Worm (Caenorhabditis elegans): ENCODE data around the gene swan-1.

Gene swan-1

DNA sequence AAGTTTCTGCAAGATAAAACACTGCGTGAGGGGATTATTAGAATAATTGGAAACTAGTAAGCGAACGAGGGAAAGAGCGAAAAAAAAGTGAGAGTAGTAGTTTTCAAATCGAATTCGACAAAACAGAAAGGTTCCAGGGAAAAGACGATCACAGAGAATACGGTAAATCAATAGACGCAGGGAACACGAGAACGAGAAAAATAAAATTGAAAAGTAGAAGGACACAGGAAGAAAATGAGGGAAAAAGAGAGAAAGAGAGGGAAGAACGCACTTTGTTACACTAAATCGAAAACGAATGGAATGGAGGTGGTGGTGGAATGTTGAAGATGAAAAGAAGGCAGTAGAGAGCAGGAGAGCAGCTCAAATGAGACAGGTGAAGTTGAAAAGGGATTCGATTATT, at the start of gene swan-1:
TSS of gene swan-1 (minus strand) at position 6 of the 400 bp plus-strand sequence.
- TF ChIP-seq tab-1 (GFP tag; IDR thresholded peaks at IDR 0.05) (no peak), klf-2 (GFP tag; conservative IDR thresholded peaks at IDR 0.05) (no peak), ztf-29 (GFP tag; IDR thresholded peaks at IDR 0.05) (no peak), T22C8.4 (GFP tag; IDR thresholded peaks at IDR 0.05) (no peak), ref-1 (GFP tag; conservative IDR thresholded peaks at IDR 0.05) (no peak), flt-1 (GFP tag; IDR thresholded peaks at IDR 0.05) (no peak), cog-1 (tag; optimal IDR thresholded peaks at IDR 0.05) (no peak), ztf-23 (GFP tag; IDR thresholded peaks at IDR 0.05) (no peak), med-1 (GFP tag; optimal IDR thresholded peaks at IDR 0.05; ENCODE audit: insufficient read depth) (no peak)

DNA sequence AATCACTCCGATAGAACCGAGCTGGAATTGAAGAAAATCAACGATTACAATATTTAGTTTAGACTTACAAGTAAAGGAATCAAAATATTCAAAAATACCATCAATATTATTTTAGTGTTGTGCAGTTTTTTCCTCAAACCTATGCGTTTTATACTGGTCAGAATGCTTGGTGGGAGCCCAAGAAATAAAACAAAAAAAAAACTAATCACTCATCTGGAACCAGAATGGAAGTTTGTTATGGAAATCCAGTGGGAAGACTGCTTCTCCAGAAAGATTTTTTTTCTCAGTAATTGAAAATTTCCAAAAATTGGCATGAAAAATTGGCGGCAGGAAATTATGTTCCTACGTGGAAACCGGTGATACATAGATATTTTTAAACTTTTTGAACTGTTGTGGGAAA, 49.3 kb upstream of the swan-1 start, which contains the start of gene srx-134:
TSS of gene srx-134 (minus strand) at position 101 of the 400 bp plus-strand sequence.
- no peak for TF ChIP-seq med-1 (GFP tag; optimal IDR thresholded peaks at IDR 0.05; ENCODE audit: insufficient read depth)
- TF ChIP-seq tab-1 (GFP tag; IDR thresholded peaks at IDR 0.05): no peak
- TF ChIP-seq T22C8.4 (GFP tag; IDR thresholded peaks at IDR 0.05): no peak
- TF ChIP-seq cog-1 (tag; optimal IDR thresholded peaks at IDR 0.05): no peak
- no peak for TF ChIP-seq klf-2 (GFP tag; conservative IDR thresholded peaks at IDR 0.05)
- TF ChIP-seq flt-1 (GFP tag; IDR thresholded peaks at IDR 0.05): no peak
- TF ChIP-seq ref-1 (GFP tag; conservative IDR thresholded peaks at IDR 0.05): no peak
- TF ChIP-seq ztf-29 (GFP tag; IDR thresholded peaks at IDR 0.05): no peak
- TF ChIP-seq ztf-23 (GFP tag; IDR thresholded peaks at IDR 0.05): no peak

DNA sequence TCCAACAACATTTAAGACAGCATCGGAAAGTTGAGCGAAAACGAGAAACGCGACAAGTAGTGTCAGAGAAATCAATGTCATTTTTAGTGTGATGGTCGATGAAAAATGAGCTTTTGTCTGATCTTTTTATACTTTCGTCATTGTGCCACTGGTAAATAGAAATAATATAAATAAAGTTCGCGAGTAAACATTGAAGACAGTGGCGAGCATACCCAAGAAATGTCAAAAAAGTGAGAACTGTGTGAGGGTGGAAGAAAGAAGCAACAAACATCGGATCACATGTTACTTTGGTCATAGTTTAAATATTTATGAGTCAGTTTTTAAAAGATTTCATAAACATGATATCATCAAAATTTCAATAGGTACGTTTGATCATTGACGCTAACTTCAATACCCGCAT, 47.3 kb upstream of the swan-1 start, which contains the start of gene ttr-21:
TSS of gene ttr-21 (minus strand) at position 100 of the 400 bp plus-strand sequence.
- TF ChIP-seq flt-1 (GFP tag; IDR thresholded peaks at IDR 0.05): no peak
- TF ChIP-seq ztf-23 (GFP tag; IDR thresholded peaks at IDR 0.05): no peak
- no peak for TF ChIP-seq klf-2 (GFP tag; conservative IDR thresholded peaks at IDR 0.05)
- no peak for TF ChIP-seq ref-1 (GFP tag; conservative IDR thresholded peaks at IDR 0.05)
- no peak for TF ChIP-seq tab-1 (GFP tag; IDR thresholded peaks at IDR 0.05)
- TF ChIP-seq ztf-29 (GFP tag; IDR thresholded peaks at IDR 0.05): no peak

DNA sequence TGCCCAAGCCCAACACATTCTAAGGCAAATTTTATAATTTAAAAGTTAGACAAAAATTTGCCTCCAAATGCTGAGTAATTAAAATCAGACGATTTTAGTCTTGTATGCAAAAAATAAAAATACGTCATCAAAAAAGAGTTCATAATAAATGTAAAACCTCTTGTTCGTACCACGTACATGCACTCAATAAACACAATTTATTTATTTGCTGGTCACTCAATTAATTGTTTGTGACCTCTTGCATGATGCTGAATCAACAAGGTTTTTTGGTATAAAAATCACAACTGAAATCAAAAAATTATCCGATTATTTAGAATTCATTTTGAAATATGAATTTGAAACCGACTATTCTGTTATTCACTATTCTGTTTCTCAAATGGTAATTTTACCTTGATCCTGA, 43.1 kb upstream of the swan-1 start, which contains the start of gene hpx-2:
TSS of gene hpx-2 (plus strand) at position 301 of the 400 bp plus-strand sequence.
- no peak for TF ChIP-seq tab-1 (GFP tag; IDR thresholded peaks at IDR 0.05)
- TF ChIP-seq flt-1 (GFP tag; IDR thresholded peaks at IDR 0.05): no peak
- TF ChIP-seq klf-2 (GFP tag; conservative IDR thresholded peaks at IDR 0.05): no peak

DNA sequence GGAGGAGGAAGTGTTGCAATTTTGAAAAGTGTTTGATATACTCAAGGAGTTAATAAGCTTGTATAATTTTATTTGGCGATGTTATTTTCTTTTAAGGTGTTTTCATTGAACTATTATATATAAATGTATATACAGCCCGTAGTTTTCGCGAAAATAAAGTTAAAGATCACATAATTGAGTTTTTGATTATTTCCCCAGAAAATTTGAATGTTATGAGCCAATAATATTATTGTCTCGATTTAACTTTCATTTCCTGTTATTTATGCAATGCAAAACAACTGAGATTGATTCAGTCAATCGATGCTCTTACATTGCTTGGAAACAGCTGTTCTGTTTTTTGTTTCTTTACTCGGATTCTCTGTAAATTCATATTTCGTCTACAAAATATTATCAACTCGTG, 41.3 kb upstream of the swan-1 start, which contains the start of gene srx-133:
TSS of gene srx-133 (plus strand) at position 301 of the 400 bp plus-strand sequence.
- no peak for TF ChIP-seq klf-2 (GFP tag; conservative IDR thresholded peaks at IDR 0.05)
- TF ChIP-seq T22C8.4 (GFP tag; IDR thresholded peaks at IDR 0.05): no peak
- no peak for TF ChIP-seq med-1 (GFP tag; optimal IDR thresholded peaks at IDR 0.05; ENCODE audit: insufficient read depth)
- TF ChIP-seq ztf-23 (GFP tag; IDR thresholded peaks at IDR 0.05): no peak
- no peak for TF ChIP-seq ref-1 (GFP tag; conservative IDR thresholded peaks at IDR 0.05)
- no peak for TF ChIP-seq cog-1 (tag; optimal IDR thresholded peaks at IDR 0.05)
- TF ChIP-seq tab-1 (GFP tag; IDR thresholded peaks at IDR 0.05): no peak
- TF ChIP-seq flt-1 (GFP tag; IDR thresholded peaks at IDR 0.05): no peak

DNA sequence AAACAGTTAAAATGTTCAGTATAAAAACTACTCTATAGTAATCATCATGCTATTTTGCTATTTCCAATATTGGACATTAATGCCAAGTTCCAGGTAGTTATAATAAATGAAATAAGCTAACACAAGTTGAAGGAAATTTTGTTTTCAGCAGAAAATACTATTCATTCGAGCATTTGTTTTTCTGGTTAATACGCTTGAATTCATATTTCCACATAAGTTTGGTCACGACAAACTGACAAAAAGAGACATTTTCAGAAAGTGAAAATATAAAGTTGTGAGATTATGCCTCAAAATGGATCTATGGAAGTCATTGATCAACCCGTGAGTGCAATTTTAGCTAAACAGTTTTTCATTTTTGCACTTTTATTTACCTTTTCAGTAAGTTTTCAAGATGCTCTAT, 38.1 kb upstream of the swan-1 start, which contains the start of gene srx-131:
TSS of gene srx-131 (plus strand) at position 301 of the 400 bp plus-strand sequence.
- TF ChIP-seq ztf-23 (GFP tag; IDR thresholded peaks at IDR 0.05) (no peak), cog-1 (tag; optimal IDR thresholded peaks at IDR 0.05) (no peak), T22C8.4 (GFP tag; IDR thresholded peaks at IDR 0.05) (no peak), tab-1 (GFP tag; IDR thresholded peaks at IDR 0.05) (no peak), klf-2 (GFP tag; conservative IDR thresholded peaks at IDR 0.05) (no peak), ztf-29 (GFP tag; IDR thresholded peaks at IDR 0.05) (no peak), med-1 (GFP tag; optimal IDR thresholded peaks at IDR 0.05; ENCODE audit: insufficient read depth) (no peak)

DNA sequence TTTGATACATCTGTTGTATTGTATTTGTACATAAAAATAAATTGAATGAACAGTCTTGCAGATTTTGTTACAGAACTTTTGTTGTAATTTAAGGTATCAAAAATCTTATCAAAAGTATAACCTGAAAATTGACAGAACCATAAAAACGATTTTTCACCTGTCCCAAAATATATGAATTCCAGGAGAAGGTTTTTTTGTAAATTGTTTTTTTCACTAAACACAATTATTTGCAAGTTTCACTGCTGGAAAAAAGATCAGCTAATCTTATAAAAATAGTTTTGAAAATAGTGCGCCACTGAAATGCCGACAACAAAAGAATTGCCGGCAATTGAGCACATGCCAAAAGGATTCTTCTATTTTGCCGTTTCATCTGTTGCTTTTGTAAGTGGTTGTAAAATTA, 36.1 kb upstream of the swan-1 start, which contains the start of gene srx-130:
TSS of gene srx-130 (plus strand) at position 301 of the 400 bp plus-strand sequence.
- TF ChIP-seq klf-2 (GFP tag; conservative IDR thresholded peaks at IDR 0.05) (no peak), flt-1 (GFP tag; IDR thresholded peaks at IDR 0.05) (no peak), T22C8.4 (GFP tag; IDR thresholded peaks at IDR 0.05) (no peak), ref-1 (GFP tag; conservative IDR thresholded peaks at IDR 0.05) (no peak), med-1 (GFP tag; optimal IDR thresholded peaks at IDR 0.05; ENCODE audit: insufficient read depth) (no peak), cog-1 (tag; optimal IDR thresholded peaks at IDR 0.05) (no peak), ztf-23 (GFP tag; IDR thresholded peaks at IDR 0.05) (no peak)

DNA sequence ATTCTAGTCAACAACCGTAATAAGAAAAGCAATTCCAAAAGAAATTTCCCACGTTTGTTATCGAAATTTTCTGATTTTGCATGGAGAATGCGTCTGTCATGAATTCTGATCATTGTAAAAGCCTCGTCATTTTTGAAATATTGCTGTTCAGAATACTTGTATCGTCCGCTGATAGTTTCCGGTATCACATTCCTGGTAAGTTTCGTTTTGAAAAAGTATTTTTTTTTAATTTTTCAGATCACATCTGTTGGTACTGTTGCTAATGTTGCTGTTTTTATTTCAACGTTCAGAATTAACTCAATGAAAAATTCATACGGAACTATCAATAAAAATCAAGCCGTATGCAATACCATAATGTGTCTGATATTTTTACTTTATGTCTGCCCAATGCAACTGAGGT, 33.9 kb upstream of the swan-1 start, which contains the start of gene srx-17:
TSS of gene srx-17 (plus strand) at position 301 of the 400 bp plus-strand sequence.
- TF ChIP-seq ref-1 (GFP tag; conservative IDR thresholded peaks at IDR 0.05): no peak
- no peak for TF ChIP-seq ztf-29 (GFP tag; IDR thresholded peaks at IDR 0.05)
- TF ChIP-seq cog-1 (tag; optimal IDR thresholded peaks at IDR 0.05): no peak
- no peak for TF ChIP-seq ztf-23 (GFP tag; IDR thresholded peaks at IDR 0.05)
- no peak for TF ChIP-seq tab-1 (GFP tag; IDR thresholded peaks at IDR 0.05)
- TF ChIP-seq flt-1 (GFP tag; IDR thresholded peaks at IDR 0.05): no peak
- TF ChIP-seq med-1 (GFP tag; optimal IDR thresholded peaks at IDR 0.05; ENCODE audit: insufficient read depth): no peak
- no peak for TF ChIP-seq T22C8.4 (GFP tag; IDR thresholded peaks at IDR 0.05)
- no peak for TF ChIP-seq klf-2 (GFP tag; conservative IDR thresholded peaks at IDR 0.05)

DNA sequence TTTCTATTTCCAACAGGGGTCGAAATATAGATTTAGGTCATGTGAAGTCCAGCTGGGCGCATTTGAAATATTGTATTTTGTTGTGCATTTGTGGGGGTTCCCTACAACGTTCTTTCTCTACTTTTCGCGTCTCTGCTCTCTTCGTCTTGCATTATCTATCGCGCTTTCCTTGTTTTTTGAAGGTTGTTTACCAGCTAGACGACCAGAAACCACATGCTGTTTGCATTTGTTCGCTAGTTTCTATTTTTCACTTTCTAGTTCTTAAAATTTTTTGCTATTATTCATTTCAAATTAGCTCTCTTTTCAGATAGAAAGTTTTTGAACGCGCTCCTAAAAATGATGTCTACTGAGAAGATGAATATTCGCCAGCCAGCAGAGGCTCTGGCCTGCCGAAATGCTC, 32.4 kb upstream of the swan-1 start, which contains the start of gene F55B12.10:
TSS of gene F55B12.10 (plus strand) at position 301 of the 400 bp plus-strand sequence.
- TF ChIP-seq med-1 (GFP tag; optimal IDR thresholded peaks at IDR 0.05; ENCODE audit: insufficient read depth) (no peak), ztf-23 (GFP tag; IDR thresholded peaks at IDR 0.05) (no peak), T22C8.4 (GFP tag; IDR thresholded peaks at IDR 0.05) (no peak), ztf-29 (GFP tag; IDR thresholded peaks at IDR 0.05) (no peak), flt-1 (GFP tag; IDR thresholded peaks at IDR 0.05) (no peak), klf-2 (GFP tag; conservative IDR thresholded peaks at IDR 0.05) (no peak), cog-1 (tag; optimal IDR thresholded peaks at IDR 0.05) (no peak), ref-1 (GFP tag; conservative IDR thresholded peaks at IDR 0.05) (no peak), tab-1 (GFP tag; IDR thresholded peaks at IDR 0.05) (no peak)

DNA sequence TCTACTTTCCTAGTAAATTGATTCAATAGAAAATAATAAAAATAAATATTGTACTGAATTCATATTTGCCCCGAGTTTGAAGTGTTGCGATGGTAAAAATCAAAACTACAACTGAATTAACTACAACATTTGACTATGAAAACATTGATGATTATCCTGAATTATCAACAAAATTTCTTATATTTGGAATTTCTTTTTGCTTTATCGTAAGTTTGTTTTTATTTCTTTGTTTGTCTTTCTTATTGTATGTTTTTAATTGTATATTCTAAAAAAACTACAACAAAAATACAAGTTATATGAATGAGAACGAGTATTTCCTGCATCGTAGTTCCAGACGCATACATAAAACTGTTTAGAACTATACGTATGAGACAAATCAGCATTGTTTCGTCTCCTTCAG, 30.1 kb upstream of the swan-1 start, which contains the start of gene srx-128:
TSS of gene srx-128 (plus strand) at position 301 of the 400 bp plus-strand sequence.
- no peak for TF ChIP-seq med-1 (GFP tag; optimal IDR thresholded peaks at IDR 0.05; ENCODE audit: insufficient read depth)
- no peak for TF ChIP-seq tab-1 (GFP tag; IDR thresholded peaks at IDR 0.05)
- TF ChIP-seq ztf-29 (GFP tag; IDR thresholded peaks at IDR 0.05): no peak
- TF ChIP-seq klf-2 (GFP tag; conservative IDR thresholded peaks at IDR 0.05): no peak
- no peak for TF ChIP-seq flt-1 (GFP tag; IDR thresholded peaks at IDR 0.05)
- no peak for TF ChIP-seq T22C8.4 (GFP tag; IDR thresholded peaks at IDR 0.05)
- TF ChIP-seq cog-1 (tag; optimal IDR thresholded peaks at IDR 0.05): no peak
- TF ChIP-seq ztf-23 (GFP tag; IDR thresholded peaks at IDR 0.05): no peak
- TF ChIP-seq ref-1 (GFP tag; conservative IDR thresholded peaks at IDR 0.05): no peak
